Fruit fly (Drosophila melanogaster) whole organism, embryonic: Measurements from ENCODE around the gene Awh.

Experiments used
- CG13624 ChIP-seq: fragments of 200-800 bp; sonication (Bioruptor generic); optimal IDR thresholded peaks from 2 replicates; lab custom pipeline; 2016; ENCODE audit warnings: missing biosample characterization, missing genetic modification characterization
- MESR4 ChIP-seq: fragments of 200-800 bp; sonication (Bioruptor generic); optimal IDR thresholded peaks from 2 replicates; lab custom pipeline; 2018; ENCODE audit warnings: missing biosample characterization, mild to moderate bottlenecking, missing genetic modification characterization, moderate library complexity
- jumu ChIP-seq: fragments of 200-800 bp; sonication (Bioruptor generic); optimal IDR thresholded peaks from 3 replicates; lab custom pipeline; 2016; ENCODE audit warnings: missing biosample characterization, missing genetic modification characterization
- zfh1 ChIP-seq: fragments of 200-800 bp; sonication (Bioruptor generic); IDR thresholded peaks from 3 replicates; pipeline ENCODE4 v1.3.6; 2022; ENCODE audit warnings: missing biosample characterization, missing genetic modification characterization

dm6 chr3L:3850477-3850876 is 4.5 kb downstream of the Awh start:
- TF ChIP-seq zfh1 (GFP tag; lab: Robert Waterston, UW) (no peak), CG13624 (GFP tag; lab: Kevin White, UChicago) (no peak), MESR4 (GFP tag; lab: Kevin White, UChicago) (no peak), jumu (GFP tag; lab: Kevin White, UChicago) (no peak)
